Worm (Caenorhabditis elegans): ENCODE results near the gene F26A1.7.

- TF ChIP-seq ceh-48 (tag; optimal IDR thresholded peaks at IDR 0.05) (no peak), nfya-1 (tag; optimal IDR thresholded peaks at IDR 0.05) (no peak), ttx-3 (tag; optimal IDR thresholded peaks at IDR 0.05) (no peak), nhr-11 (tag; optimal IDR thresholded peaks at IDR 0.05) (no peak), tbx-7 (tag; optimal IDR thresholded peaks at IDR 0.05) (no peak), pha-4 (tag; optimal IDR thresholded peaks at IDR 0.05) (no peak), ahr-1 (tag; optimal IDR thresholded peaks at IDR 0.05) (no peak), fax-1 (tag; optimal IDR thresholded peaks at IDR 0.05) (no peak), madf-2 (tag; optimal IDR thresholded peaks at IDR 0.05) (no peak), tbx-2 (tag; optimal IDR thresholded peaks at IDR 0.05) (no peak), ama-1 (optimal IDR thresholded peaks at IDR 0.05) (no peak)
These were observed 41.7 kb downstream of the F26A1.7 start, which contains the start of gene B0393.7 for ce11 chrIII:4778003-4778402.
